Worm (Caenorhabditis elegans): ENCODE results near the gene ZK829.3.

DNA sequence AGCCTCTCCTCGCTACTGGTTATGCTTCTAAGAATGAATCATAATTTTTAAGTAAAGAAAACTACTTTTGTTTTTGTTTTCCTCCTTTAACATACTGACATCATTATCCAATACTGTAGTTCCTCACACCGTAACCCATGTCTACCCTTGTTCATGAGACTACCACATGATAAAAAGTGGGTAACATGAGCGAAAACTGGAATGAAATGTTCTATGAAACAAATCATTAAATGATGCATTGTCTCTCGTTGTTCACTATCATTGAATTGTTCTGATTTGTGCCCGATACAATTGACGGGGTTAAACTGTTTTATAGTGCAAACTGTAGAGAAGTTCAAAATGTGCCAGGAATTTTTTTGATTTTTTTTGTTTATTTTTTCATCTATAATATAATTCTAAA is 47.8 kb downstream of the ZK829.3 start:
- TF ChIP-seq him-1 (tag; optimal IDR thresholded peaks at IDR 0.05) (no peak), W03F9.2 (tag; optimal IDR thresholded peaks at IDR 0.05) (no peak), dao-5 (tag; optimal IDR thresholded peaks at IDR 0.05) (no peak)

Data from whole organism, L4/young adult.